Worm (Caenorhabditis elegans): ENCODE measurements around the gene F02C12.3.
A peak's percentile ranks its signal among the peaks of the same experiment; 100 is the strongest.

The F02C12.3 gene

ce11 chrX:13409543-13409942 is 12.8 kb downstream of the F02C12.3 start, which contains the start of the genes cyp-13B1 and C29F7.1:
Gene cyp-13B1, minus strand, starts transcription at chrX:13409643.
Gene C29F7.1, plus strand, starts transcription at chrX:13409936.
- no peak for TF ChIP-seq unc-39 (tag; optimal IDR thresholded peaks at IDR 0.05)
- peak; percentile 5 for TF ChIP-seq crh-2 (tag; optimal IDR thresholded peaks at IDR 0.05)
- peak; percentile 1 for TF ChIP-seq sma-9 (GFP tag; optimal IDR thresholded peaks at IDR 0.05)
- no peak for TF ChIP-seq sma-9 (tag; optimal IDR thresholded peaks at IDR 0.05)

ce11 chrX:13411306-13411705 is 14.5 kb downstream of the F02C12.3 start:
- TF ChIP-seq sma-9 (GFP tag; optimal IDR thresholded peaks at IDR 0.05) (peak; percentile 10), sma-9 (tag; optimal IDR thresholded peaks at IDR 0.05) (no peak), ama-1 (optimal IDR thresholded peaks at IDR 0.05) (no peak)

ce11 chrX:13412307-13412706 is 15.5 kb downstream of the F02C12.3 start:
- TF ChIP-seq crh-2 (tag; optimal IDR thresholded peaks at IDR 0.05) (peak; percentile 0), fos-1 (tag; optimal IDR thresholded peaks at IDR 0.05) (peak; percentile 55), unc-39 (tag; optimal IDR thresholded peaks at IDR 0.05) (no peak), nhr-12 (tag; optimal IDR thresholded peaks at IDR 0.05) (no peak)

ce11 chrX:13414974-13415373 is 18.2 kb downstream of the F02C12.3 start:
- peak; percentile 24 for TF ChIP-seq crh-2 (tag; optimal IDR thresholded peaks at IDR 0.05)
- no peak for TF ChIP-seq mbf-1 (tag; optimal IDR thresholded peaks at IDR 0.05)
- peak; percentile 9 for TF ChIP-seq gmeb-1 (tag; optimal IDR thresholded peaks at IDR 0.05)
- peak; percentile 11 for TF ChIP-seq fos-1 (tag; optimal IDR thresholded peaks at IDR 0.05)
- peak; percentile 7 for TF ChIP-seq C34F6.9 (tag; optimal IDR thresholded peaks at IDR 0.05)
- no peak for TF ChIP-seq elt-3 (tag; optimal IDR thresholded peaks at IDR 0.05)
- TF ChIP-seq nhr-21 (tag; optimal IDR thresholded peaks at IDR 0.05): peak; percentile 31
- TF ChIP-seq sma-3 (GFP tag; optimal IDR thresholded peaks at IDR 0.05): peak; percentile 30
- TF ChIP-seq F13H6.1 (tag; optimal IDR thresholded peaks at IDR 0.05): peak; percentile 11
- peak in 1 of 2 experiments; percentile 1 for TF ChIP-seq lsy-2 (tag; optimal IDR thresholded peaks at IDR 0.05)
- TF ChIP-seq alr-1 (tag; optimal IDR thresholded peaks at IDR 0.05): no peak
- no peak for TF ChIP-seq mab-5 (tag; optimal IDR thresholded peaks at IDR 0.05)
- peak; percentile 1 for TF ChIP-seq lin-11 (tag; optimal IDR thresholded peaks at IDR 0.05)
- TF ChIP-seq sma-9 (GFP tag; optimal IDR thresholded peaks at IDR 0.05): peak; percentile 63
- no peak for TF ChIP-seq sma-9 (tag; optimal IDR thresholded peaks at IDR 0.05)

- TF ChIP-seq nhr-11 (tag; optimal IDR thresholded peaks at IDR 0.05): no peak
- peak; percentile 38 for TF ChIP-seq crh-2 (tag; optimal IDR thresholded peaks at IDR 0.05)
- TF ChIP-seq gmeb-1 (tag; optimal IDR thresholded peaks at IDR 0.05): peak; percentile 17
- peak; percentile 18 for TF ChIP-seq sma-3 (GFP tag; optimal IDR thresholded peaks at IDR 0.05)
- peak; percentile 32 for TF ChIP-seq fos-1 (tag; optimal IDR thresholded peaks at IDR 0.05)
- TF ChIP-seq sma-9 (GFP tag; optimal IDR thresholded peaks at IDR 0.05): peak; percentile 57
- TF ChIP-seq sma-9 (tag; optimal IDR thresholded peaks at IDR 0.05): no peak
- no peak for TF ChIP-seq mbf-1 (tag; optimal IDR thresholded peaks at IDR 0.05)
Observed at ce11 chrX:13415722-13416121, 18.9 kb downstream of the F02C12.3 start, which contains the start of gene C29F7.2. Gene C29F7.2, plus strand, starts transcription at chrX:13416078.

- TF ChIP-seq F13H6.1 (tag; optimal IDR thresholded peaks at IDR 0.05) (no peak), C34F6.9 (tag; optimal IDR thresholded peaks at IDR 0.05) (no peak), R02D3.7 (tag; optimal IDR thresholded peaks at IDR 0.05) (no peak), lsy-2 (tag; optimal IDR thresholded peaks at IDR 0.05) (no peak), ztf-11 (tag; optimal IDR thresholded peaks at IDR 0.05) (no peak), sem-4 (tag; optimal IDR thresholded peaks at IDR 0.05) (no peak), nhr-12 (tag; optimal IDR thresholded peaks at IDR 0.05) (no peak), unc-55 (GFP tag; optimal IDR thresholded peaks at IDR 0.05) (no peak), zag-1 (tag; optimal IDR thresholded peaks at IDR 0.05) (no peak), nhr-25 (tag; optimal IDR thresholded peaks at IDR 0.05) (no peak), mab-5 (tag; optimal IDR thresholded peaks at IDR 0.05) (no peak), ceh-16 (tag; optimal IDR thresholded peaks at IDR 0.05) (no peak), lin-13 (GFP tag; optimal IDR thresholded peaks at IDR 0.05) (no peak), alr-1 (tag; optimal IDR thresholded peaks at IDR 0.05) (no peak), snpc-4 (tag; optimal IDR thresholded peaks at IDR 0.05) (no peak), unc-62 (GFP tag; optimal IDR thresholded peaks at IDR 0.05) (no peak), peb-1 (tag; optimal IDR thresholded peaks at IDR 0.05) (no peak), ztf-4 (tag; optimal IDR thresholded peaks at IDR 0.05) (no peak), nhr-77 (tag; optimal IDR thresholded peaks at IDR 0.05) (no peak), ceh-82 (tag; optimal IDR thresholded peaks at IDR 0.05) (no peak)
Observed at ce11 chrX:13417479-13417878, 20.7 kb downstream of the F02C12.3 start.

All from whole organism, L2 larva.